Worm (Caenorhabditis elegans) whole organism, L2 larva: ENCODE data around the gene zipt-7.1.

Experiments used
- C34F6.9 ChIP-seq: fragments of 150-350 bp; optimal IDR thresholded peaks from 2 replicates; lab custom pipeline; 2014; ENCODE audit warnings: missing biosample characterization, missing genetic modification characterization
- F13H6.1 ChIP-seq: sonication (generic microtip); optimal IDR thresholded peaks from 2 replicates; lab custom pipeline; 2016; ENCODE audit warnings: missing genetic modification characterization, missing compliant biosample characterization
- R02D3.7 ChIP-seq: fragments of 150-350 bp; optimal IDR thresholded peaks from 2 replicates; lab custom pipeline; 2014; ENCODE audit warnings: missing biosample characterization, missing genetic modification characterization
- Y55F3AM.14 ChIP-seq: fragments of 200-800 bp; sonication (Bioruptor generic); optimal IDR thresholded peaks from 2 replicates; lab custom pipeline; 2018; ENCODE audit warnings: mild to moderate bottlenecking, missing genetic modification characterization, missing compliant biosample characterization
- ZK546.5 ChIP-seq: sonication (generic microtip); optimal IDR thresholded peaks from 2 replicates; lab custom pipeline; 2017; ENCODE audit warnings: missing biosample characterization, missing genetic modification characterization
- ama-1 ChIP-seq: fragments of 150-350 bp; optimal IDR thresholded peaks from 2 replicates; lab custom pipeline; 2018; ENCODE audit warnings: inconsistent platforms
- blmp-1 ChIP-seq: sonication (generic microtip); optimal IDR thresholded peaks from 2 replicates; lab custom pipeline; 2017; ENCODE audit warnings: missing genetic modification characterization, mild to moderate bottlenecking, missing compliant biosample characterization, antibody characterized with exemption, moderate library complexity; ENCODE audit not compliant: insufficient read depth
- ceh-16 ChIP-seq: fragments of 150-350 bp; optimal IDR thresholded peaks from 2 replicates; lab custom pipeline; 2014; ENCODE audit warnings: missing biosample characterization, missing genetic modification characterization
- crh-2 ChIP-seq: sonication (generic microtip); optimal IDR thresholded peaks from 2 replicates; lab custom pipeline; 2017; ENCODE audit warnings: missing biosample characterization, missing genetic modification characterization
- dmd-4 ChIP-seq: sonication (generic microtip); optimal IDR thresholded peaks from 2 replicates; lab custom pipeline; 2017; ENCODE audit warnings: missing biosample characterization, missing genetic modification characterization
- egl-27 ChIP-seq: sonication (generic microtip); optimal IDR thresholded peaks from 3 replicates; lab custom pipeline; 2017; ENCODE audit warnings: missing biosample characterization, missing genetic modification reagents, missing genetic modification characterization
- elt-1 ChIP-seq: fragments of 150-350 bp; optimal IDR thresholded peaks from 2 replicates; lab custom pipeline; 2014; ENCODE audit warnings: missing biosample characterization, missing genetic modification characterization
- elt-3 ChIP-seq: sonication (generic microtip); optimal IDR thresholded peaks from 2 replicates; lab custom pipeline; 2017; ENCODE audit warnings: missing biosample characterization, missing genetic modification characterization
- fos-1 ChIP-seq: fragments of 150-350 bp; optimal IDR thresholded peaks from 2 replicates; lab custom pipeline; 2014; ENCODE audit warnings: missing biosample characterization, missing genetic modification characterization
- gmeb-1 ChIP-seq: fragments of 150-350 bp; optimal IDR thresholded peaks from 2 replicates; lab custom pipeline; 2014; ENCODE audit warnings: missing biosample characterization, missing genetic modification characterization
- lin-11 ChIP-seq: fragments of 150-350 bp; sonication (generic microtip); optimal IDR thresholded peaks from 2 replicates; lab custom pipeline; 2014; ENCODE audit warnings: missing biosample characterization, missing genetic modification characterization, inconsistent platforms, mixed read lengths
- lin-13 ChIP-seq: fragments of 150-350 bp; optimal IDR thresholded peaks from 2 replicates; lab custom pipeline; 2014; ENCODE audit warnings: missing biosample characterization, missing genetic modification reagents, missing genetic modification characterization
- lin-39 ChIP-seq: fragments of 150-350 bp; optimal IDR thresholded peaks from 2 replicates; lab custom pipeline; 2014; ENCODE audit warnings: missing biosample characterization, missing genetic modification reagents, missing genetic modification characterization
- lsy-2 ChIP-seq, 2 experiments: fragments of 150-350 bp in 1 of 2; sonication (generic microtip) in 1 of 2; optimal IDR thresholded peaks; 2 replicates each; lab custom pipeline; 2014 to 2017; ENCODE audit warnings: missing biosample characterization in 2 of 2, missing genetic modification characterization in 2 of 2
- mab-5 ChIP-seq: fragments of 150-350 bp; optimal IDR thresholded peaks from 2 replicates; lab custom pipeline; 2014; ENCODE audit warnings: missing biosample characterization, missing genetic modification characterization
- mbf-1 ChIP-seq: sonication (generic microtip); optimal IDR thresholded peaks from 2 replicates; lab custom pipeline; 2017; ENCODE audit warnings: missing biosample characterization, missing genetic modification characterization
- mdl-1 ChIP-seq, 2 experiments: fragments of 150-350 bp in 1 of 2; sonication (generic microtip) in 1 of 2; optimal IDR thresholded peaks; 2 replicates each; lab custom pipeline; 2017; ENCODE audit warnings: missing biosample characterization in 2 of 2, missing genetic modification characterization in 2 of 2
- nhr-10 ChIP-seq: sonication (generic microtip); optimal IDR thresholded peaks from 2 replicates; lab custom pipeline; 2017; ENCODE audit warnings: missing biosample characterization, missing genetic modification characterization
- nhr-11 ChIP-seq: fragments of 150-350 bp; optimal IDR thresholded peaks from 2 replicates; lab custom pipeline; 2014; ENCODE audit warnings: missing biosample characterization, missing genetic modification characterization
- nhr-12 ChIP-seq: fragments of 150-350 bp; optimal IDR thresholded peaks from 2 replicates; lab custom pipeline; 2014; ENCODE audit warnings: missing biosample characterization, missing genetic modification characterization
- nhr-129 ChIP-seq: fragments of 150-350 bp; optimal IDR thresholded peaks from 2 replicates; lab custom pipeline; 2014; ENCODE audit warnings: missing biosample characterization, missing genetic modification characterization
- nhr-21 ChIP-seq: fragments of 150-350 bp; optimal IDR thresholded peaks from 2 replicates; lab custom pipeline; 2014; ENCODE audit warnings: missing biosample characterization, missing genetic modification characterization
- nhr-23 ChIP-seq: fragments of 150-350 bp; optimal IDR thresholded peaks from 2 replicates; lab custom pipeline; 2014; ENCODE audit warnings: missing biosample characterization, missing genetic modification reagents, missing genetic modification characterization
- nhr-237 ChIP-seq: fragments of 150-350 bp; optimal IDR thresholded peaks from 2 replicates; lab custom pipeline; 2014; ENCODE audit warnings: missing biosample characterization, missing genetic modification characterization
- nhr-25 ChIP-seq: fragments of 150-350 bp; sonication (generic microtip); optimal IDR thresholded peaks from 3 replicates; lab custom pipeline; 2014; ENCODE audit warnings: missing biosample characterization, missing genetic modification characterization
- nhr-6 ChIP-seq: fragments of 150-350 bp; optimal IDR thresholded peaks from 2 replicates; lab custom pipeline; 2014; ENCODE audit warnings: missing biosample characterization, missing genetic modification characterization
- nhr-77 ChIP-seq: fragments of 150-350 bp; optimal IDR thresholded peaks from 2 replicates; lab custom pipeline; 2014; ENCODE audit warnings: missing biosample characterization, missing genetic modification characterization
- peb-1 ChIP-seq: fragments of 150-350 bp; optimal IDR thresholded peaks from 2 replicates; lab custom pipeline; 2014; ENCODE audit warnings: missing biosample characterization, missing genetic modification characterization
- sem-4 ChIP-seq: fragments of 150-350 bp; optimal IDR thresholded peaks from 2 replicates; lab custom pipeline; 2014; ENCODE audit warnings: missing biosample characterization, missing genetic modification reagents, missing genetic modification characterization
- skn-1 ChIP-seq: sonication (generic microtip); optimal IDR thresholded peaks from 2 replicates; lab custom pipeline; 2017; ENCODE audit warnings: missing biosample characterization, missing genetic modification characterization
- sma-9 ChIP-seq, 2 experiments: fragments of 150-350 bp in 1 of 2; sonication (generic microtip) in 1 of 2; optimal IDR thresholded peaks; 2 replicates each; lab custom pipeline; 2014 to 2016; ENCODE audit warnings: missing genetic modification characterization in 2 of 2, mild to moderate bottlenecking in 1 of 2, missing biosample characterization in 1 of 2, missing compliant biosample characterization in 1 of 2, missing genetic modification reagents in 1 of 2, moderate library complexity in 1 of 2
- snpc-4 ChIP-seq: fragments of 150-350 bp; optimal IDR thresholded peaks from 2 replicates; lab custom pipeline; 2014; ENCODE audit warnings: missing biosample characterization, missing genetic modification characterization
- unc-39 ChIP-seq: fragments of 150-350 bp; optimal IDR thresholded peaks from 2 replicates; lab custom pipeline; 2014; ENCODE audit warnings: missing biosample characterization, missing genetic modification characterization
- unc-55 ChIP-seq: fragments of 150-350 bp; sonication (generic microtip); optimal IDR thresholded peaks from 3 replicates; lab custom pipeline; 2014; ENCODE audit warnings: missing biosample characterization, missing genetic modification reagents, missing genetic modification characterization
- unc-62 ChIP-seq: fragments of 150-350 bp; optimal IDR thresholded peaks from 2 replicates; lab custom pipeline; 2014; ENCODE audit warnings: missing biosample characterization, missing genetic modification reagents, missing genetic modification characterization
- zag-1 ChIP-seq: fragments of 150-350 bp; optimal IDR thresholded peaks from 2 replicates; lab custom pipeline; 2014; ENCODE audit warnings: missing biosample characterization, missing genetic modification characterization
- ztf-11 ChIP-seq: sonication (generic microtip); optimal IDR thresholded peaks from 2 replicates; lab custom pipeline; 2017; ENCODE audit warnings: missing biosample characterization, missing genetic modification characterization
- ztf-4 ChIP-seq: fragments of 150-350 bp; optimal IDR thresholded peaks from 2 replicates; lab custom pipeline; 2014; ENCODE audit warnings: missing biosample characterization, missing genetic modification characterization

The zipt-7.1 gene

ce11 chrIV:17267304-17267891 lies 20.5 kb downstream of the zipt-7.1 start:
- no peak for TF ChIP-seq F13H6.1 (tag; lab: Kevin White, UChicago)
- no peak for TF ChIP-seq nhr-6 (tag; lab: Kevin White, UChicago)
- TF ChIP-seq ztf-11 (tag; lab: Kevin White, UChicago): no peak
- no peak for TF ChIP-seq lin-11 (tag; lab: Kevin White, UChicago)
- TF ChIP-seq R02D3.7 (tag; lab: Kevin White, UChicago): no peak
- TF ChIP-seq egl-27 (tag; lab: Kevin White, UChicago): no peak
- TF ChIP-seq mbf-1 (tag; lab: Kevin White, UChicago): no peak
- peak; percentile 70 for TF ChIP-seq unc-55 (GFP tag; lab: Kevin White, UChicago)
- TF ChIP-seq nhr-237 (tag; lab: Kevin White, UChicago): no peak
- peak; percentile 27 for TF ChIP-seq mab-5 (tag; lab: Kevin White, UChicago)
- TF ChIP-seq snpc-4 (tag; lab: Kevin White, UChicago): no peak
- TF ChIP-seq gmeb-1 (tag; lab: Kevin White, UChicago): no peak
- no peak for TF ChIP-seq nhr-25
- TF ChIP-seq, all 48 proteins: peak for 2

ce11 chrIV:17265716-17266115 lies 22.2 kb downstream of the zipt-7.1 start:
- no peak for TF ChIP-seq mab-5 (tag; lab: Kevin White, UChicago)
- TF ChIP-seq zag-1: no peak
- TF ChIP-seq peb-1 (tag; lab: Kevin White, UChicago): no peak
- no peak for TF ChIP-seq gmeb-1 (tag; lab: Kevin White, UChicago)
- no peak for TF ChIP-seq nhr-237 (tag; lab: Kevin White, UChicago)
- TF ChIP-seq lin-11 (tag; lab: Kevin White, UChicago): no peak
- no peak for TF ChIP-seq nhr-6 (tag; lab: Kevin White, UChicago)
- TF ChIP-seq nhr-10 (tag; lab: Kevin White, UChicago): no peak
- TF ChIP-seq crh-2: no peak
- no peak for TF ChIP-seq nhr-21
- no peak for TF ChIP-seq ZK546.5 (tag; lab: Kevin White, UChicago)

ce11 chrIV:17265279-17265678 lies 22.7 kb downstream of the zipt-7.1 start, which contains the start of gene str-187:
str-187 (plus strand) TSS chrIV:17265579.
- no peak for TF ChIP-seq sma-9 (GFP tag; optimal IDR thresholded peaks at IDR 0.05; lab: Kevin White, UChicago)
- no peak for TF ChIP-seq sma-9 (tag; optimal IDR thresholded peaks at IDR 0.05; lab: Kevin White, UChicago)
- no peak for TF ChIP-seq lin-39 (tag; lab: Kevin White, UChicago)
- TF ChIP-seq unc-55 (GFP tag; lab: Kevin White, UChicago): no peak
- no peak for TF ChIP-seq blmp-1 (tag; lab: Kevin White, UChicago)
- TF ChIP-seq R02D3.7 (tag; lab: Kevin White, UChicago): no peak
- no peak for TF ChIP-seq Y55F3AM.14 (GFP tag; lab: Kevin White, UChicago)
- no peak for TF ChIP-seq mdl-1 (tag; optimal IDR thresholded peaks at IDR 0.05; lab: Kevin White, UChicago)
- no peak for TF ChIP-seq nhr-21
- TF ChIP-seq crh-2: no peak
- TF ChIP-seq nhr-11: no peak
- no peak for TF ChIP-seq sem-4
- no peak for TF ChIP-seq ama-1 (lab: Kevin White, UChicago)
- no peak for TF ChIP-seq nhr-129 (tag; lab: Kevin White, UChicago)
- TF ChIP-seq gmeb-1 (tag; lab: Kevin White, UChicago): no peak
- TF ChIP-seq elt-1: no peak
- TF ChIP-seq unc-62: no peak
- TF ChIP-seq peb-1 (tag; lab: Kevin White, UChicago): no peak
- no peak for TF ChIP-seq elt-3 (tag; lab: Kevin White, UChicago)
- no peak for TF ChIP-seq ztf-4 (tag; lab: Kevin White, UChicago)
- TF ChIP-seq skn-1: no peak

- no peak for TF ChIP-seq lin-13 (GFP tag; lab: Kevin White, UChicago)
- no peak for TF ChIP-seq nhr-237 (tag; lab: Kevin White, UChicago)
- no peak for TF ChIP-seq F13H6.1 (tag; lab: Kevin White, UChicago)
- no peak for TF ChIP-seq skn-1
- TF ChIP-seq fos-1: no peak
- no peak for TF ChIP-seq elt-3 (tag; lab: Kevin White, UChicago)
- TF ChIP-seq lsy-2 (tag; optimal IDR thresholded peaks at IDR 0.05; lab: Kevin White, UChicago): no peak
- TF ChIP-seq C34F6.9 (tag; lab: Kevin White, UChicago): no peak
- no peak for TF ChIP-seq lin-39 (tag; lab: Kevin White, UChicago)
- no peak for TF ChIP-seq nhr-12 (tag; lab: Kevin White, UChicago)
- TF ChIP-seq nhr-11: no peak
- no peak for TF ChIP-seq ama-1 (lab: Kevin White, UChicago)
- TF ChIP-seq unc-39 (tag; lab: Kevin White, UChicago): no peak
- TF ChIP-seq nhr-77 (tag; lab: Kevin White, UChicago): no peak
- no peak for TF ChIP-seq mbf-1 (tag; lab: Kevin White, UChicago)
- TF ChIP-seq nhr-23 (tag; lab: Kevin White, UChicago): no peak
- no peak for TF ChIP-seq unc-55 (GFP tag; lab: Kevin White, UChicago)
- TF ChIP-seq dmd-4 (tag; lab: Kevin White, UChicago): no peak
- no peak for TF ChIP-seq ceh-16 (tag; lab: Kevin White, UChicago)
Measured at ce11 chrIV:17264714-17265113, 23.2 kb downstream of the zipt-7.1 start, which contains the start of gene F26D10.13. F26D10.13 (minus strand) TSS chrIV:17264814.
